Worm (Caenorhabditis elegans): ENCODE data around the gene sri-51.

- no peak for TF ChIP-seq B0261.1 (tag; optimal IDR thresholded peaks at IDR 0.05)
- TF ChIP-seq ztf-26 (tag; optimal IDR thresholded peaks at IDR 0.05): no peak
- no peak for TF ChIP-seq unc-62 (GFP tag; optimal IDR thresholded peaks at IDR 0.05)
- no peak for TF ChIP-seq ama-1 (optimal IDR thresholded peaks at IDR 0.05)
- no peak for TF ChIP-seq ama-1 (GFP tag; optimal IDR thresholded peaks at IDR 0.05)
- no peak for TF ChIP-seq nfya-1 (tag; optimal IDR thresholded peaks at IDR 0.05; ENCODE audit: borderline replicate concordance, insufficient read depth)
- no peak for TF ChIP-seq attf-3 (GFP tag; conservative IDR thresholded peaks at IDR 0.05)
- no peak for TF ChIP-seq sea-2 (GFP tag; IDR thresholded peaks at IDR 0.05)
- no peak for TF ChIP-seq F37B4.10 (GFP tag; IDR thresholded peaks at IDR 0.05)
- TF ChIP-seq hrde-1 (tag; optimal IDR thresholded peaks at IDR 0.05; ENCODE audit: borderline replicate concordance): no peak
- no peak for TF ChIP-seq unc-130 (GFP tag; optimal IDR thresholded peaks at IDR 0.05)
- no peak for TF ChIP-seq hlh-12 (tag; optimal IDR thresholded peaks at IDR 0.05)
Measured at ce11 chrII:3154383-3154782, 44.5 kb downstream of the sri-51 start, which contains the start of gene sri-32.
